Fruit fly (Drosophila melanogaster) whole organism, wandering third instar larva: ENCODE results near the gene CG5478.

Experiments used
- Abd-B ChIP-seq: fragments of >200 bp; optimal IDR thresholded peaks from 2 replicates; lab custom pipeline; 2017; ENCODE audit warnings: missing biosample characterization, missing genetic modification characterization
- CG9705 ChIP-seq: fragments of 200-800 bp; sonication (Bioruptor generic); optimal IDR thresholded peaks from 2 replicates; lab custom pipeline; 2018; ENCODE audit warnings: missing biosample characterization, mild to moderate bottlenecking, missing genetic modification characterization
- Dfd ChIP-seq: fragments of >200 bp; optimal IDR thresholded peaks from 2 replicates; lab custom pipeline; 2017; ENCODE audit warnings: missing biosample characterization, missing genetic modification characterization
- HLH106 ChIP-seq: fragments of 200-800 bp; optimal IDR thresholded peaks from 3 replicates; lab custom pipeline; 2019; ENCODE audit warnings: missing biosample characterization, mild to moderate bottlenecking, missing genetic modification characterization, moderate library complexity
- OdsH ChIP-seq: fragments of 200-800 bp; sonication (Bioruptor generic); optimal IDR thresholded peaks from 2 replicates; lab custom pipeline; 2016; ENCODE audit warnings: missing biosample characterization, mild to moderate bottlenecking, missing genetic modification characterization
- Rel ChIP-seq, 2 experiments: fragments of 200-800 bp; sonication (Bioruptor generic) in 1 of 2; optimal IDR thresholded peaks; 2 replicates in 1 of 2; 3 replicates in 1 of 2; lab custom pipeline; 2016 to 2019; ENCODE audit warnings: mild to moderate bottlenecking in 2 of 2, missing biosample characterization in 2 of 2, missing genetic modification characterization in 2 of 2, moderate library complexity in 1 of 2
- Sp1 ChIP-seq: fragments of 200-800 bp; sonication (Bioruptor generic); optimal IDR thresholded peaks from 3 replicates; lab custom pipeline; 2019; ENCODE audit warnings: missing biosample characterization, mild to moderate bottlenecking, missing genetic modification characterization, moderate library complexity
- dmrt93B ChIP-seq: fragments of 200-800 bp; sonication (Bioruptor generic); optimal IDR thresholded peaks from 2 replicates; lab custom pipeline; 2018; ENCODE audit warnings: missing biosample characterization, mild to moderate bottlenecking, missing genetic modification characterization
- ey ChIP-seq: fragments of 200-800 bp; sonication (Bioruptor generic); optimal IDR thresholded peaks from 2 replicates; lab custom pipeline; 2016; ENCODE audit warnings: missing biosample characterization, missing genetic modification characterization
- foxo ChIP-seq, 2 experiments: fragments of 200-800 bp; sonication (Bioruptor generic); optimal IDR thresholded peaks; 2 replicates in 1 of 2; 3 replicates in 1 of 2; lab custom pipeline; 2016 to 2017; ENCODE audit warnings: missing biosample characterization in 2 of 2, missing genetic modification characterization in 2 of 2
- fru ChIP-seq: fragments of 200-800 bp; sonication (Bioruptor generic); optimal IDR thresholded peaks from 3 replicates; lab custom pipeline; 2016; ENCODE audit warnings: missing biosample characterization, mild to moderate bottlenecking, missing genetic modification characterization
- h ChIP-seq: fragments of 200-800 bp; sonication (Bioruptor generic); optimal IDR thresholded peaks from 3 replicates; lab custom pipeline; 2016; ENCODE audit warnings: missing biosample characterization, mild to moderate bottlenecking, missing genetic modification characterization
- jim ChIP-seq: fragments of 175-275, 200-325 bp; sonication (Bioruptor generic); optimal IDR thresholded peaks from 2 replicates; lab custom pipeline; 2016; ENCODE audit warnings: missing biosample characterization, mild to moderate bottlenecking, missing genetic modification characterization
- pan ChIP-seq: fragments of >200 bp; optimal IDR thresholded peaks from 2 replicates; lab custom pipeline; 2017
- rgr ChIP-seq: fragments of 200-800 bp; sonication (Bioruptor generic); optimal IDR thresholded peaks from 3 replicates; lab custom pipeline; 2016; ENCODE audit warnings: missing biosample characterization, mild to moderate bottlenecking, missing genetic modification characterization
- tai ChIP-seq: sonication (Bioruptor generic); optimal IDR thresholded peaks from 2 replicates; lab custom pipeline; 2016; ENCODE audit warnings: missing biosample characterization, missing genetic modification characterization
- usp ChIP-seq: fragments of >200 bp; optimal IDR thresholded peaks from 2 replicates; lab custom pipeline; 2017; ENCODE audit warnings: missing biosample characterization, missing genetic modification characterization

CG5478 gene

DNA sequence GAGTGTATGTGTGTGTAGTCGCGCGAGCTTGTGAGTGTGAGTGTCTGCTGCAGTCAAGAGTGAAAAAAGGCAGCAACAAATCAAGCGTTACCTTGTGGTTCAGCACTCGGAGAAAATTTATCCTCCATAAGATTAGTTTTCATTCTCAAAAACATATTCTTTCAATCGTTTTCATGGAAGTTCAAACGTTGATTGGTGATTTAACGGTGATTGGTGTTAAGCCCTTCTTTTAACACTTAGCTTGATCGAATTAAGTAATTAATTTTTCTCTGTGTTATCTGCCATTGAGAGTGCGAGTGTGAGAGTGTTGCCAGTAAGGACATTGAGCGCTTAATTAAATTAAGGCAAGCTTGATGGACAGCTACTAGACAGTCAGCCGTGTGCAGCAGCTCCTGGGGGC, 33.9 kb downstream of the CG5478 start (continued):
- TF ChIP-seq Abd-B (GFP tag; lab: Kevin White, UChicago) (no peak), ey (GFP tag; lab: Kevin White, UChicago) (peak; percentile 69), tai (GFP tag; lab: Kevin White, UChicago) (no peak)
- TF ChIP-seq, all 38 proteins: peak for 12

DNA sequence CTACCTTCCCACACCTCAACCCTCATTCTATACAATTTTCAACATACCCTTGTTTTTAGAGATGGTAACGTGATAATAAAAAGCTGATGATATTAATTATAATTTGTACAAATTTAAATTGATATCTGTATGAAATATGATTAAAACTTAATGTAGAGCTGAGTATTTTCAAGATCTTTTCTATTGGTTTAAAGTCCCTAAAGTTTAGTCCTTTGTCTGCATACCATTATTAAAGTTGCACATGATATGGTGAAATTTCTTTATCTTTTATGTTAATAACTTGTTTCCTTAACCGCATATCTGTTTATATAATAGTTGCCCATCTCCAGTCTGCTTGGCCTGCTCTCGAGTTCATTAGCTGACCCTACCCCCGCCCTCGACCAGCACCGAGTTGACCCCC, 35.2 kb downstream of the CG5478 start:
- TF ChIP-seq OdsH (GFP tag; lab: Kevin White, UChicago) = peak; percentile 18
- TF ChIP-seq Sp1 (GFP tag; lab: Kevin White, UChicago) = peak; percentile 20
- TF ChIP-seq rgr (GFP tag; lab: Kevin White, UChicago) = peak; percentile 7
- peak; percentile 25 for TF ChIP-seq h (GFP tag; lab: Kevin White, UChicago)
- TF ChIP-seq HLH106 (tag; lab: Kevin White, UChicago) = peak; percentile 25
- TF ChIP-seq foxo (GFP tag; optimal IDR thresholded peaks at IDR 0.05; lab: Kevin White, UChicago) = peak in 1 of 2 experiments; percentile 39
- no peak for TF ChIP-seq jim (GFP tag; lab: Kevin White, UChicago)
- peak; percentile 15 for TF ChIP-seq fru (GFP tag; lab: Kevin White, UChicago)
- no peak for TF ChIP-seq usp (GFP tag; lab: Kevin White, UChicago)
- no peak for TF ChIP-seq dmrt93B (GFP tag; lab: Kevin White, UChicago)

DNA sequence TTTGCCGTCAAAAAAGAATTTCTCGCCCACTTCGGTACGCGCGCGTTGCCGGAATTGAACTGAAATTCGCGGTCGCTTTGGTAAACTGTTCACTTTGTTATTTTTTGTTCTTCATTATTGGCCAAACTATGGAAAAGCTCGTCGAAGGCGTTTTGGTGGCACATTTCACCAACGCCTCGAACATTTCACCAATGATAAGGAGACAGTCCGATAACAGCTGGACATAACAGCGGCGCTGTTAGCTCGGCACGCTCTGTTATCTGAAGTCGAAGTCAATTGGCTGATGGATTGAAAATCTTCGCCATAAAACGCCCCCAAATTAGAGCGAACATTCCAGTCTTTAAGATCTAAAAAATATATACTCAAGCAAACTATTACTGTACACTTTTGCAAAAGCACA, 37.6 kb downstream of the CG5478 start, which contains the start of gene CG14877:
TSS of gene CG14877 (minus strand) at position 101 of the 400 bp plus-strand sequence.
- peak; percentile 71 for TF ChIP-seq rgr (GFP tag; lab: Kevin White, UChicago)
- TF ChIP-seq Rel (GFP tag; optimal IDR thresholded peaks at IDR 0.05; lab: Kevin White, UChicago) = no peak
- no peak for TF ChIP-seq Rel (tag; optimal IDR thresholded peaks at IDR 0.05; lab: Kevin White, UChicago)
- TF ChIP-seq, all 38 proteins: peak for 1

DNA sequence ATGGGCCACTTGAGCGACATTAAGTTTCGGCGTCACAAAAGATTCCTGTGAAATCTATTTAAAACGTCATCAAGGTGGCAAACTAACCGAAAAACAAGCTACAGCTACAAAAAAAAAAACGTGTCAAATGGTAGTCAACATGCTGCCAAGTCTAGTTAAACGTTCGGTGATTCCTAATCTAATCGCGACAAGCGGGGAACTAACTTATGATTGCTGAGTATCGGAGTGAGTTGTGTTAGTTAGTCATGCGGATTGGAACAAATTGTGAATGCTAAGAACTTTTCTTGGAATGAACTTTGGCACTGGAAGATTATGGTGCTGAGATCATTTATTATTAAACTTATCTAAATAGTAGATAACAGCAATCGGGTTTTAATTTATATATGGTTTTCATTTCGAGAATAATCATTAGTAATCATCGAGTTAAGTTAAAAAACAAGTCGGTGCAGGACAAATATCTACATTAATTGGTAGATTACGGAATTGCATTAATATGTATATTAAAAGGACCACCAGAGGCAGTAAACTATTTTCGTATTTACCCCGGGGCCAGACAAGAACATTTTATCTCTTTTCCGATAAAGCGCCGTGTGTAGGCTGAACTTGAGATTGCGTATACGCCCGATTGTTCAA, 42.2 kb downstream of the CG5478 start:
- no peak for TF ChIP-seq pan
- no peak for TF ChIP-seq CG9705
- no peak for TF ChIP-seq Dfd (GFP tag; lab: Kevin White, UChicago)
- no peak for TF ChIP-seq HLH106 (tag; lab: Kevin White, UChicago)
